Fruit fly (Drosophila melanogaster) whole organism, embryonic: ENCODE data around the gene Phb1.

Source experiments
- Asciz ChIP-seq: fragments of 200-800 bp; sonication (Bioruptor generic); optimal IDR thresholded peaks from 2 replicates; lab custom pipeline; 2017; ENCODE audit warnings: missing biosample characterization, mild to moderate bottlenecking, missing genetic modification characterization, missing genetic modification reagents
- Blimp-1 ChIP-seq: fragments of 200-800 bp; sonication (Bioruptor generic); optimal IDR thresholded peaks from 3 replicates; lab custom pipeline; 2018; ENCODE audit warnings: missing biosample characterization, missing genetic modification characterization, mild to moderate bottlenecking, moderate library complexity, missing genetic modification reagents
- BtbVII ChIP-seq: fragments of 200-800 bp; sonication (Bioruptor generic); optimal IDR thresholded peaks from 3 replicates; lab custom pipeline; 2017; ENCODE audit warnings: missing biosample characterization, mild to moderate bottlenecking, missing genetic modification characterization
- CG11085 ChIP-seq: fragments of 200-800 bp; sonication (Bioruptor generic); IDR thresholded peaks from 2 replicates; pipeline ENCODE4 v1.3.6; 2022; ENCODE audit warnings: missing biosample characterization, missing genetic modification characterization
- CG11696 ChIP-seq: fragments of 200-800 bp; sonication (Bioruptor generic); IDR thresholded peaks from 2 replicates; pipeline ENCODE4 v1.3.6; 2022; ENCODE audit warnings: missing biosample characterization, missing genetic modification characterization
- CG12155 ChIP-seq: fragments of 200-800 bp; sonication (Bioruptor generic); optimal IDR thresholded peaks from 3 replicates; lab custom pipeline; 2016; ENCODE audit warnings: missing biosample characterization, missing genetic modification characterization
- CG12769 ChIP-seq: fragments of 200-800 bp; sonication (Bioruptor generic); optimal IDR thresholded peaks from 2 replicates; lab custom pipeline; 2019; ENCODE audit warnings: missing biosample characterization, mild to moderate bottlenecking, missing genetic modification characterization, moderate library complexity
- CG13287 ChIP-seq: fragments of 200-800 bp; sonication (Bioruptor generic); IDR thresholded peaks from 2 replicates; pipeline ENCODE4 v1.3.6; 2022; ENCODE audit warnings: missing biosample characterization, missing genetic modification characterization; ENCODE audit not compliant: partially characterized antibody
- CG15514 ChIP-seq: fragments of 200-800 bp; sonication (Bioruptor generic); optimal IDR thresholded peaks from 3 replicates; lab custom pipeline; 2017; ENCODE audit warnings: missing biosample characterization, missing genetic modification characterization, mild to moderate bottlenecking, moderate library complexity, missing genetic modification reagents
- CG16815 ChIP-seq: fragments of 200-800 bp; sonication (Bioruptor generic); optimal IDR thresholded peaks from 3 replicates; lab custom pipeline; 2017; ENCODE audit warnings: missing biosample characterization, mild to moderate bottlenecking, missing genetic modification characterization
- CG2678 ChIP-seq: fragments of 200-800 bp; sonication (Bioruptor generic); optimal IDR thresholded peaks from 3 replicates; lab custom pipeline; 2019; ENCODE audit warnings: missing biosample characterization, mild to moderate bottlenecking, missing genetic modification characterization, moderate library complexity
- CG31365 ChIP-seq: fragments of 200-800 bp; sonication (Bioruptor generic); optimal IDR thresholded peaks from 2 replicates; lab custom pipeline; 2018; ENCODE audit warnings: missing biosample characterization, mild to moderate bottlenecking, missing genetic modification characterization
- CG31441 ChIP-seq: fragments of 200-800 bp; sonication (Bioruptor generic); IDR thresholded peaks from 2 replicates; pipeline ENCODE4 v1.3.6; 2022; ENCODE audit warnings: missing biosample characterization, missing genetic modification characterization
- CG32767 ChIP-seq: fragments of 200-800 bp; sonication (Bioruptor generic); IDR thresholded peaks from 2 replicates; pipeline ENCODE4 v1.3.6; 2022; ENCODE audit warnings: missing biosample characterization, missing genetic modification characterization
- CG3407 ChIP-seq: fragments of 200-800 bp; sonication (Bioruptor generic); optimal IDR thresholded peaks from 2 replicates; lab custom pipeline; 2018; ENCODE audit warnings: missing biosample characterization, mild to moderate bottlenecking, missing genetic modification characterization
- CG3995 ChIP-seq: fragments of 200-800 bp; sonication (Bioruptor generic); optimal IDR thresholded peaks from 3 replicates; lab custom pipeline; 2016; ENCODE audit warnings: missing biosample characterization, missing genetic modification characterization
- CG4360 ChIP-seq: fragments of 200-800 bp; sonication (Bioruptor generic); IDR thresholded peaks from 2 replicates; pipeline ENCODE4 v1.3.6; 2022; ENCODE audit warnings: missing biosample characterization, missing genetic modification characterization
- CG4820 ChIP-seq: fragments of 200-800 bp; sonication (Bioruptor generic); optimal IDR thresholded peaks from 3 replicates; lab custom pipeline; 2016; ENCODE audit warnings: missing biosample characterization, missing genetic modification characterization
- CG4854 ChIP-seq: fragments of 200-800 bp; sonication (Bioruptor generic); optimal IDR thresholded peaks from 2 replicates; lab custom pipeline; 2016; ENCODE audit warnings: missing biosample characterization, missing genetic modification characterization, inconsistent platforms
- CG6791 ChIP-seq: fragments of 200-800 bp; sonication (Bioruptor generic); IDR thresholded peaks from 3 replicates; pipeline ENCODE4 v1.3.6; 2022; ENCODE audit warnings: missing biosample characterization, missing genetic modification characterization; ENCODE audit not compliant: partially characterized antibody
- CG9727 ChIP-seq: fragments of 200-800 bp; sonication (Bioruptor generic); optimal IDR thresholded peaks from 3 replicates; lab custom pipeline; 2017; ENCODE audit warnings: missing biosample characterization, mild to moderate bottlenecking, missing genetic modification characterization
- Doc2 ChIP-seq: fragments of 200-800 bp; sonication (Bioruptor generic); IDR thresholded peaks from 2 replicates; pipeline ENCODE4 v1.3.6; 2022; ENCODE audit warnings: missing biosample characterization, missing genetic modification characterization
- Dref ChIP-seq: fragments of 200-800 bp; sonication (Bioruptor generic); IDR thresholded peaks from 2 replicates; pipeline ENCODE4 v1.3.6; 2022; ENCODE audit warnings: missing biosample characterization, missing genetic modification characterization
- E2f1 ChIP-seq: fragments of 200-800 bp; sonication (Bioruptor generic); IDR thresholded peaks from 2 replicates; pipeline ENCODE4 v1.3.6; 2022; ENCODE audit warnings: missing biosample characterization, missing genetic modification characterization
- GATAe ChIP-seq: fragments of 200-800 bp; sonication (Bioruptor generic); conservative IDR thresholded peaks from 2 replicates; pipeline ENCODE4 v1.3.6; 2022; ENCODE audit warnings: missing biosample characterization, missing genetic modification characterization
- Hr3 ChIP-seq: fragments of 200-800 bp; sonication (Bioruptor generic); optimal IDR thresholded peaks from 3 replicates; lab custom pipeline; 2016; ENCODE audit warnings: missing biosample characterization, missing genetic modification characterization
- Hr39 ChIP-seq: fragments of >200 bp; optimal IDR thresholded peaks from 2 replicates; lab custom pipeline; 2017
- Jarid2 ChIP-seq: fragments of 200-800 bp; sonication (Bioruptor generic); optimal IDR thresholded peaks from 3 replicates; lab custom pipeline; 2017; ENCODE audit warnings: mild to moderate bottlenecking, missing biosample characterization, missing genetic modification reagents, missing genetic modification characterization
- MTF-1 ChIP-seq: fragments of 200-800 bp; sonication (Bioruptor generic); optimal IDR thresholded peaks from 2 replicates; lab custom pipeline; 2018; ENCODE audit warnings: missing biosample characterization, mild to moderate bottlenecking, missing genetic modification characterization, borderline replicate concordance
- Oaz ChIP-seq: fragments of 200-800 bp; sonication (Bioruptor generic); IDR thresholded peaks from 2 replicates; pipeline ENCODE4 v1.3.6; 2022; ENCODE audit warnings: missing biosample characterization, missing genetic modification characterization
- Sin3A ChIP-seq: fragments of >200 bp; optimal IDR thresholded peaks from 2 replicates; lab custom pipeline; 2018
- Sox102F ChIP-seq: fragments of 200-800 bp; sonication (Bioruptor generic); optimal IDR thresholded peaks from 2 replicates; lab custom pipeline; 2018; ENCODE audit warnings: missing biosample characterization, mild to moderate bottlenecking, missing genetic modification characterization, moderate library complexity
- Tbp ChIP-seq: fragments of >200 bp; optimal IDR thresholded peaks from 2 replicates; lab custom pipeline; 2018; ENCODE audit warnings: missing biosample characterization, missing genetic modification characterization
- Trl ChIP-seq, 3 experiments: fragments of >200 bp in 2 of 3; fragments of 200-800 bp in 1 of 3; sonication (Bioruptor generic) in 1 of 3; optimal IDR thresholded peaks; 2 replicates in 1 of 3; 3 replicates in 2 of 3; lab custom pipeline; 2016 to 2017; ENCODE audit warnings: missing biosample characterization in 1 of 3, missing genetic modification characterization in 1 of 3
- Vsx1 ChIP-seq: fragments of 200-800 bp; sonication (Bioruptor generic); optimal IDR thresholded peaks from 2 replicates; lab custom pipeline; 2017; ENCODE audit warnings: missing biosample characterization, mild to moderate bottlenecking, missing genetic modification characterization, missing genetic modification reagents
- bsh ChIP-seq, 2 experiments: fragments of 200-800 bp; sonication (Bioruptor generic); optimal IDR thresholded peaks; 2 replicates each; lab custom pipeline; 2017 to 2018; ENCODE audit warnings: mild to moderate bottlenecking in 2 of 2, missing biosample characterization in 2 of 2, missing genetic modification characterization in 2 of 2, moderate library complexity in 1 of 2
- chn ChIP-seq: fragments of 200-800 bp; sonication (Bioruptor generic); optimal IDR thresholded peaks from 2 replicates; lab custom pipeline; 2016; ENCODE audit warnings: missing biosample characterization, missing genetic modification characterization
- dysf ChIP-seq: fragments of 200-800 bp; sonication (Bioruptor generic); IDR thresholded peaks from 3 replicates; pipeline ENCODE4 v1.3.6; 2022; ENCODE audit warnings: missing biosample characterization, missing genetic modification characterization
- esg ChIP-seq: fragments of 200-800 bp; sonication (Bioruptor generic); conservative IDR thresholded peaks from 2 replicates; pipeline ENCODE4 v1.3.6; 2022; ENCODE audit warnings: missing biosample characterization, missing genetic modification characterization
- eyg ChIP-seq: fragments of 200-800 bp; sonication (Bioruptor generic); optimal IDR thresholded peaks from 3 replicates; lab custom pipeline; 2016; ENCODE audit warnings: missing biosample characterization, missing genetic modification characterization
- fd64A ChIP-seq: fragments of 200-800 bp; sonication (Bioruptor generic); optimal IDR thresholded peaks from 3 replicates; lab custom pipeline; 2018; ENCODE audit warnings: missing biosample characterization, mild to moderate bottlenecking, missing genetic modification characterization
- gce ChIP-seq: fragments of 200-800 bp; sonication (Bioruptor generic); IDR thresholded peaks from 3 replicates; pipeline ENCODE4 v1.3.6; 2022; ENCODE audit warnings: missing biosample characterization, missing genetic modification characterization
- ind ChIP-seq: fragments of 200-800 bp; sonication (Bioruptor generic); optimal IDR thresholded peaks from 3 replicates; lab custom pipeline; 2016; ENCODE audit warnings: missing biosample characterization, missing genetic modification characterization
- kay ChIP-seq: fragments of 200-800 bp; sonication (Bioruptor generic); optimal IDR thresholded peaks from 2 replicates; lab custom pipeline; 2016; ENCODE audit warnings: missing biosample characterization, missing genetic modification characterization
- mirr ChIP-seq: fragments of 200-800 bp; sonication (Bioruptor generic); optimal IDR thresholded peaks from 3 replicates; lab custom pipeline; 2018; ENCODE audit warnings: missing biosample characterization, mild to moderate bottlenecking, missing genetic modification characterization
- tup ChIP-seq: fragments of 200-800 bp; sonication (Bioruptor generic); optimal IDR thresholded peaks from 2 replicates; lab custom pipeline; 2016; ENCODE audit warnings: missing biosample characterization, mild to moderate bottlenecking, missing genetic modification characterization, moderate library complexity
- wdn ChIP-seq: fragments of 200-800 bp; sonication (Bioruptor generic); IDR thresholded peaks from 2 replicates; pipeline ENCODE4 v1.3.6; 2022; ENCODE audit warnings: missing biosample characterization, missing genetic modification characterization
- wek ChIP-seq: fragments of 200-800 bp; sonication (Bioruptor generic); optimal IDR thresholded peaks from 3 replicates; lab custom pipeline; 2018; ENCODE audit warnings: missing biosample characterization, mild to moderate bottlenecking, missing genetic modification characterization, moderate library complexity
- yki ChIP-seq: fragments of >200 bp; optimal IDR thresholded peaks from 3 replicates; lab custom pipeline; 2018
- zf30C ChIP-seq: fragments of 200-800 bp; sonication (Bioruptor generic); optimal IDR thresholded peaks from 3 replicates; lab custom pipeline; 2018; ENCODE audit warnings: missing biosample characterization, mild to moderate bottlenecking, missing genetic modification characterization

Gene Phb1

dm6 chr2L:19158005-19158666 lies 34.5 kb upstream of the Phb1 start (continued):
- TF ChIP-seq Jarid2 (peak; percentile 91), Blimp-1 (GFP tag; lab: Kevin White, UChicago) (no peak), CG3407 (no peak), gce (GFP tag; lab: Robert Waterston, UW) (no peak), CG6791 (GFP tag; lab: Robert Waterston, UW) (0 out of 3 replicates have a peak, but pooled peaks have one; percentile 5), Hr39 (lab: Kevin White, UChicago) (no peak), E2f1 (GFP tag; lab: Robert Waterston, UW) (no peak), CG9727 (peak; percentile 17), Vsx1 (GFP tag; lab: Kevin White, UChicago) (peak; percentile 8), kay (GFP tag; lab: Kevin White, UChicago) (no peak), GATAe (GFP tag; lab: Robert Waterston, UW) (no peak), CG31365 (tag; lab: Kevin White, UChicago) (peak; percentile 30), CG15514 (GFP tag; lab: Kevin White, UChicago) (peak; percentile 95), Trl (optimal IDR thresholded peaks at IDR 0.05; lab: Kevin White, UChicago) (peak; percentile 91 to 95), Trl (GFP tag; optimal IDR thresholded peaks at IDR 0.05; lab: Kevin White, UChicago) (peak; percentile 54), mirr (GFP tag; lab: Kevin White, UChicago) (peak; percentile 76), CG12769 (tag; lab: Kevin White, UChicago) (peak; percentile 71), esg (no peak), yki (lab: Kevin White, UChicago) (peak; percentile 52), zf30C (peak; percentile 41), wek (GFP tag; lab: Kevin White, UChicago) (peak; percentile 42), Hr3 (GFP tag; lab: Kevin White, UChicago) (no peak), CG3995 (no peak), Oaz (GFP tag; lab: Robert Waterston, UW) (no peak), CG32767 (GFP tag; lab: Robert Waterston, UW) (peak; percentile 32; the same call in 1 of the 2 replicates), MTF-1 (GFP tag; lab: Kevin White, UChicago) (peak; percentile 49), chn (GFP tag; lab: Kevin White, UChicago) (no peak), Asciz (GFP tag; lab: Kevin White, UChicago) (no peak), Tbp (no peak), BtbVII (GFP tag; lab: Kevin White, UChicago) (peak; percentile 44), tup (GFP tag; lab: Kevin White, UChicago) (no peak), CG4820 (GFP tag; lab: Kevin White, UChicago) (no peak), CG2678 (peak; percentile 45), CG11696 (0 out of 2 replicates have a peak, but pooled peaks have one; percentile 23), Sox102F (GFP tag; lab: Kevin White, UChicago) (no peak), CG12155 (GFP tag; lab: Kevin White, UChicago) (peak; percentile 60), eyg (GFP tag; lab: Kevin White, UChicago) (no peak), CG16815 (GFP tag; lab: Kevin White, UChicago) (no peak), CG13287 (GFP tag; lab: Robert Waterston, UW) (peak; percentile 59; the same call in 1 of the 2 replicates), wdn (GFP tag; lab: Robert Waterston, UW) (no peak), CG31441 (GFP tag; lab: Robert Waterston, UW) (no peak), CG4360 (peak; percentile 45), bsh (GFP tag; optimal IDR thresholded peaks at IDR 0.05; lab: Kevin White, UChicago) (peak in 1 of 2 experiments; percentile 37), Sin3A (lab: Kevin White, UChicago) (no peak), Dref (GFP tag; lab: Robert Waterston, UW) (no peak), fd64A (GFP tag; lab: Kevin White, UChicago) (no peak), CG4854 (GFP tag; lab: Kevin White, UChicago) (no peak), dysf (GFP tag; lab: Robert Waterston, UW) (no peak), Doc2 (GFP tag; lab: Robert Waterston, UW) (no peak), CG11085 (no peak), ind (GFP tag; lab: Kevin White, UChicago) (no peak)
